Fruit fly (Drosophila melanogaster) whole organism, embryonic: ENCODE results near the gene idc.

Experiments used
- Atf-2 ChIP-seq: fragments of 200-800 bp; sonication (Bioruptor generic); optimal IDR thresholded peaks from 2 replicates; lab custom pipeline; 2016; ENCODE audit warnings: missing biosample characterization, missing genetic modification characterization
- BEAF-32 ChIP-seq: fragments of 200-800 bp; sonication (Bioruptor generic); optimal IDR thresholded peaks from 3 replicates; lab custom pipeline; 2017; ENCODE audit warnings: missing biosample characterization, missing genetic modification characterization, mild to moderate bottlenecking, moderate library complexity, missing genetic modification reagents
- Bteb2 ChIP-seq: fragments of 200-800 bp; sonication (Bioruptor generic); optimal IDR thresholded peaks from 2 replicates; lab custom pipeline; 2016; ENCODE audit warnings: missing biosample characterization, missing genetic modification characterization
- C15 ChIP-seq: fragments of 200-800 bp; sonication (Bioruptor generic); IDR thresholded peaks from 3 replicates; pipeline ENCODE4 v1.3.6; 2022; ENCODE audit warnings: missing biosample characterization, missing genetic modification characterization
- CG11560 ChIP-seq: fragments of 200-800 bp; sonication (Bioruptor generic); IDR thresholded peaks from 3 replicates; pipeline ENCODE4 v1.3.6; 2022; ENCODE audit warnings: missing biosample characterization, missing genetic modification characterization
- CG11695 ChIP-seq: fragments of 200-800 bp; sonication (Bioruptor generic); IDR thresholded peaks from 3 replicates; pipeline ENCODE4 v1.3.6; 2022; ENCODE audit warnings: missing biosample characterization, missing genetic modification characterization
- CG12155 ChIP-seq: fragments of 200-800 bp; sonication (Bioruptor generic); optimal IDR thresholded peaks from 3 replicates; lab custom pipeline; 2016; ENCODE audit warnings: missing biosample characterization, missing genetic modification characterization
- CG15514 ChIP-seq: fragments of 200-800 bp; sonication (Bioruptor generic); optimal IDR thresholded peaks from 3 replicates; lab custom pipeline; 2017; ENCODE audit warnings: missing biosample characterization, missing genetic modification characterization, mild to moderate bottlenecking, moderate library complexity, missing genetic modification reagents
- CG17186 ChIP-seq: fragments of 200-800 bp; sonication (Bioruptor generic); optimal IDR thresholded peaks from 3 replicates; lab custom pipeline; 2017; ENCODE audit warnings: missing biosample characterization, missing genetic modification reagents, missing genetic modification characterization
- CG17361 ChIP-seq: fragments of 200-800 bp; sonication (Bioruptor generic); IDR thresholded peaks from 3 replicates; pipeline ENCODE4 v1.3.6; 2022; ENCODE audit warnings: missing biosample characterization, missing genetic modification characterization
- CG17802 ChIP-seq: fragments of 200-800 bp; sonication (Bioruptor generic); optimal IDR thresholded peaks from 2 replicates; lab custom pipeline; 2018; ENCODE audit warnings: missing biosample characterization, mild to moderate bottlenecking, missing genetic modification characterization, moderate library complexity
- CG2678 ChIP-seq: fragments of 200-800 bp; sonication (Bioruptor generic); optimal IDR thresholded peaks from 3 replicates; lab custom pipeline; 2019; ENCODE audit warnings: missing biosample characterization, mild to moderate bottlenecking, missing genetic modification characterization, moderate library complexity
- CG30403 ChIP-seq: fragments of 200-800 bp; sonication (Bioruptor generic); optimal IDR thresholded peaks from 3 replicates; lab custom pipeline; 2016; ENCODE audit warnings: missing biosample characterization, missing genetic modification characterization
- CG31441 ChIP-seq: fragments of 200-800 bp; sonication (Bioruptor generic); IDR thresholded peaks from 2 replicates; pipeline ENCODE4 v1.3.6; 2022; ENCODE audit warnings: missing biosample characterization, missing genetic modification characterization
- CG4360 ChIP-seq: fragments of 200-800 bp; sonication (Bioruptor generic); IDR thresholded peaks from 2 replicates; pipeline ENCODE4 v1.3.6; 2022; ENCODE audit warnings: missing biosample characterization, missing genetic modification characterization
- CG5180 ChIP-seq: fragments of 200-800 bp; sonication (Bioruptor generic); optimal IDR thresholded peaks from 3 replicates; lab custom pipeline; 2017; ENCODE audit warnings: missing biosample characterization, missing genetic modification characterization, mild to moderate bottlenecking, moderate library complexity, missing genetic modification reagents
- CG6791 ChIP-seq: fragments of 200-800 bp; sonication (Bioruptor generic); IDR thresholded peaks from 3 replicates; pipeline ENCODE4 v1.3.6; 2022; ENCODE audit warnings: missing biosample characterization, missing genetic modification characterization; ENCODE audit not compliant: partially characterized antibody
- CG7372 ChIP-seq: fragments of 200-800 bp; sonication (Bioruptor generic); IDR thresholded peaks from 2 replicates; pipeline ENCODE4 v1.3.6; 2022; ENCODE audit warnings: missing biosample characterization, missing genetic modification characterization
- CG8359 ChIP-seq: fragments of 200-800 bp; sonication (Bioruptor generic); optimal IDR thresholded peaks from 2 replicates; lab custom pipeline; 2017; ENCODE audit warnings: missing biosample characterization, mild to moderate bottlenecking, missing genetic modification characterization, borderline replicate concordance
- CG8944 ChIP-seq: fragments of 200-800 bp; sonication (Bioruptor generic); optimal IDR thresholded peaks from 3 replicates; lab custom pipeline; 2016; ENCODE audit warnings: missing biosample characterization, missing genetic modification characterization
- CHES-1-like ChIP-seq: fragments of 200-800 bp; sonication (Bioruptor generic); optimal IDR thresholded peaks from 2 replicates; lab custom pipeline; 2016; ENCODE audit warnings: missing biosample characterization, missing genetic modification characterization
- Eip74EF ChIP-seq, 2 experiments: fragments of 200-800 bp in 1 of 2; fragments of >200 bp in 1 of 2; sonication (Bioruptor generic) in 1 of 2; optimal IDR thresholded peaks; 2 replicates each; lab custom pipeline; 2017 to 2019; ENCODE audit warnings: missing biosample characterization in 2 of 2, missing genetic modification characterization in 2 of 2, mild to moderate bottlenecking in 1 of 2, moderate library complexity in 1 of 2
- Hey ChIP-seq: fragments of 200-800 bp; sonication (Bioruptor generic); optimal IDR thresholded peaks from 3 replicates; lab custom pipeline; 2018; ENCODE audit warnings: missing biosample characterization, mild to moderate bottlenecking, missing genetic modification characterization
- MBD-R2 ChIP-seq: fragments of 200-800 bp; sonication (Bioruptor generic); IDR thresholded peaks from 2 replicates; pipeline ENCODE4 v1.3.6; 2022; ENCODE audit warnings: missing biosample characterization, missing genetic modification characterization
- Meics ChIP-seq: fragments of 200-800 bp; sonication (Bioruptor generic); optimal IDR thresholded peaks from 2 replicates; lab custom pipeline; 2017; ENCODE audit warnings: missing biosample characterization, mild to moderate bottlenecking, missing genetic modification characterization
- Mrtf ChIP-seq: fragments of 200-800 bp; sonication (Bioruptor generic); IDR thresholded peaks from 3 replicates; pipeline ENCODE4 v1.3.6; 2022; ENCODE audit warnings: missing biosample characterization, missing genetic modification characterization
- NfI ChIP-seq: fragments of 200-800 bp; sonication (Bioruptor generic); optimal IDR thresholded peaks from 3 replicates; lab custom pipeline; 2018; ENCODE audit warnings: missing biosample characterization, mild to moderate bottlenecking, missing genetic modification characterization, moderate library complexity
- Opbp ChIP-seq: fragments of 200-800 bp; sonication (Bioruptor generic); IDR thresholded peaks from 3 replicates; pipeline ENCODE4 v1.3.6; 2022; ENCODE audit warnings: missing biosample characterization, missing genetic modification characterization; ENCODE audit not compliant: partially characterized antibody
- Vsx1 ChIP-seq: fragments of 200-800 bp; sonication (Bioruptor generic); optimal IDR thresholded peaks from 2 replicates; lab custom pipeline; 2017; ENCODE audit warnings: missing biosample characterization, mild to moderate bottlenecking, missing genetic modification characterization, missing genetic modification reagents
- amos ChIP-seq: fragments of 200-800 bp; sonication (Bioruptor generic); IDR thresholded peaks from 2 replicates; pipeline ENCODE4 v1.3.6; 2022; ENCODE audit warnings: missing biosample characterization, missing genetic modification characterization; ENCODE audit not compliant: partially characterized antibody
- bigmax ChIP-seq: fragments of 200-800 bp; sonication (Bioruptor generic); optimal IDR thresholded peaks from 2 replicates; lab custom pipeline; 2018; ENCODE audit warnings: missing biosample characterization, mild to moderate bottlenecking, missing genetic modification characterization
- br ChIP-seq: fragments of >200 bp; optimal IDR thresholded peaks from 2 replicates; lab custom pipeline; 2017
- bsh ChIP-seq, 2 experiments: fragments of 200-800 bp; sonication (Bioruptor generic); optimal IDR thresholded peaks; 2 replicates each; lab custom pipeline; 2017 to 2018; ENCODE audit warnings: mild to moderate bottlenecking in 2 of 2, missing biosample characterization in 2 of 2, missing genetic modification characterization in 2 of 2, moderate library complexity in 1 of 2
- btn ChIP-seq: fragments of 200-800 bp; sonication (Bioruptor generic); optimal IDR thresholded peaks from 2 replicates; lab custom pipeline; 2016; ENCODE audit warnings: missing biosample characterization, missing genetic modification characterization
- croc ChIP-seq: fragments of 200-800 bp; sonication (Bioruptor generic); conservative IDR thresholded peaks from 3 replicates; pipeline ENCODE4 v1.3.6; 2022; ENCODE audit warnings: missing biosample characterization, missing genetic modification characterization
- crol ChIP-seq: fragments of 200-800 bp; sonication (Bioruptor generic); IDR thresholded peaks from 2 replicates; pipeline ENCODE4 v1.3.6; 2022; ENCODE audit warnings: missing biosample characterization, missing genetic modification characterization
- da ChIP-seq: fragments of 200-800 bp; sonication (Bioruptor generic); optimal IDR thresholded peaks from 2 replicates; lab custom pipeline; 2016; ENCODE audit warnings: missing biosample characterization, missing genetic modification characterization
- danr ChIP-seq: fragments of 200-800 bp; sonication (Bioruptor generic); IDR thresholded peaks from 2 replicates; pipeline ENCODE4 v1.3.6; 2022; ENCODE audit warnings: missing biosample characterization, missing genetic modification characterization
- dmrt99B ChIP-seq: fragments of 200-800 bp; sonication (Bioruptor generic); optimal IDR thresholded peaks from 2 replicates; lab custom pipeline; 2018; ENCODE audit warnings: missing biosample characterization, mild to moderate bottlenecking, missing genetic modification characterization, moderate library complexity
- ewg ChIP-seq: fragments of 200-800 bp; sonication (Bioruptor generic); optimal IDR thresholded peaks from 3 replicates; lab custom pipeline; 2017; ENCODE audit warnings: mild to moderate bottlenecking, missing biosample characterization, missing genetic modification reagents, missing genetic modification characterization
- ftz-f1 ChIP-seq: fragments of 200-800 bp; sonication (Bioruptor generic); optimal IDR thresholded peaks from 2 replicates; lab custom pipeline; 2016; ENCODE audit warnings: missing biosample characterization, missing genetic modification characterization
- gce ChIP-seq: fragments of 200-800 bp; sonication (Bioruptor generic); IDR thresholded peaks from 3 replicates; pipeline ENCODE4 v1.3.6; 2022; ENCODE audit warnings: missing biosample characterization, missing genetic modification characterization
- grn ChIP-seq: fragments of 200-800 bp; sonication (Bioruptor generic); optimal IDR thresholded peaks from 3 replicates; lab custom pipeline; 2017; ENCODE audit warnings: missing biosample characterization, missing genetic modification characterization
- gsb ChIP-seq: fragments of 200-800 bp; sonication (Bioruptor generic); IDR thresholded peaks from 2 replicates; pipeline ENCODE4 v1.3.6; 2022; ENCODE audit warnings: missing biosample characterization, missing genetic modification characterization
- kah ChIP-seq: fragments of 200-800 bp; sonication (Bioruptor generic); optimal IDR thresholded peaks from 2 replicates; lab custom pipeline; 2018; ENCODE audit warnings: missing biosample characterization, mild to moderate bottlenecking, missing genetic modification characterization
- kni ChIP-seq: fragments of 200-800 bp; sonication (Bioruptor generic); optimal IDR thresholded peaks from 3 replicates; lab custom pipeline; 2017; ENCODE audit warnings: mild to moderate bottlenecking, missing biosample characterization, missing genetic modification reagents, missing genetic modification characterization
- twi ChIP-seq: fragments of 200-800 bp; optimal IDR thresholded peaks from 2 replicates; lab custom pipeline; 2019; ENCODE audit warnings: missing biosample characterization, mild to moderate bottlenecking, missing genetic modification characterization, moderate library complexity
- tx ChIP-seq: fragments of 200-800 bp; sonication (Bioruptor generic); optimal IDR thresholded peaks from 2 replicates; lab custom pipeline; 2016; ENCODE audit warnings: missing biosample characterization, missing genetic modification characterization
- usp ChIP-seq: fragments of >200 bp; optimal IDR thresholded peaks from 2 replicates; lab custom pipeline; 2017; ENCODE audit warnings: missing biosample characterization, missing genetic modification characterization
- vvl ChIP-seq: fragments of 200-800 bp; sonication (Bioruptor generic); IDR thresholded peaks from 2 replicates; pipeline ENCODE4 v1.3.6; 2022; ENCODE audit warnings: missing biosample characterization, missing genetic modification characterization

Gene idc

dm6 chr3R:19998418-19998817 lies 33.2 kb upstream of the idc start (continued):
- peak; percentile 64 for TF ChIP-seq btn
- no peak for TF ChIP-seq bigmax (GFP tag; lab: Kevin White, UChicago)
- peak; percentile 75 for TF ChIP-seq croc (GFP tag; lab: Robert Waterston, UW)
- peak; percentile 20 for TF ChIP-seq CG15514 (GFP tag; lab: Kevin White, UChicago)
- no peak for TF ChIP-seq Opbp (GFP tag; lab: Robert Waterston, UW)
- no peak for TF ChIP-seq ftz-f1 (GFP tag; lab: Kevin White, UChicago)
- 0 out of 3 replicates have a peak, but pooled peaks have one; percentile 36 for TF ChIP-seq C15
- TF ChIP-seq CG6791 (GFP tag; lab: Robert Waterston, UW), result no peak
- TF ChIP-seq twi, result peak; percentile 14
- peak; percentile 89 for TF ChIP-seq vvl
- peak; percentile 47; the same call in 1 of the 2 replicates for TF ChIP-seq CG7372 (GFP tag; lab: Robert Waterston, UW)
- no peak for TF ChIP-seq br (lab: Kevin White, UChicago)
- TF ChIP-seq Hey, result no peak
- peak; percentile 55 to 93 for TF ChIP-seq bsh (GFP tag; optimal IDR thresholded peaks at IDR 0.05; lab: Kevin White, UChicago)
- peak; percentile 38; the same call in 1 of the 2 replicates for TF ChIP-seq danr (GFP tag; lab: Robert Waterston, UW)
- TF ChIP-seq NfI (GFP tag; lab: Kevin White, UChicago), result peak; percentile 62
- peak; percentile 73 for TF ChIP-seq CG2678 (tag; lab: Kevin White, UChicago)
- peak; percentile 65 for TF ChIP-seq CG17802 (tag; lab: Kevin White, UChicago)
- TF ChIP-seq BEAF-32 (GFP tag; lab: Kevin White, UChicago), result no peak
- TF ChIP-seq Meics, result peak; percentile 51
- TF ChIP-seq CG17361 (GFP tag; lab: Robert Waterston, UW), result peak; percentile 81
- peak; percentile 38 for TF ChIP-seq CG8359
- 0 out of 3 replicates have a peak, but pooled peaks have one; percentile 12 for TF ChIP-seq CG11695
- TF ChIP-seq CG12155 (GFP tag; lab: Kevin White, UChicago), result peak; percentile 52
- TF ChIP-seq gce (GFP tag; lab: Robert Waterston, UW), result 0 out of 3 replicates have a peak, but pooled peaks have one; percentile 46
- no peak for TF ChIP-seq amos (GFP tag; lab: Robert Waterston, UW)
- TF ChIP-seq MBD-R2, result no peak
- peak; percentile 59 for TF ChIP-seq Atf-2 (GFP tag; lab: Kevin White, UChicago)
- TF ChIP-seq CG30403 (GFP tag; lab: Kevin White, UChicago), result peak; percentile 77
- peak; percentile 77 for TF ChIP-seq CG31441 (GFP tag; lab: Robert Waterston, UW)
- peak; percentile 74 for TF ChIP-seq Mrtf (GFP tag; lab: Robert Waterston, UW)
- peak; percentile 57 for TF ChIP-seq CG17186 (GFP tag; lab: Kevin White, UChicago)
- TF ChIP-seq CG5180 (GFP tag; lab: Kevin White, UChicago), result peak; percentile 51
- TF ChIP-seq Bteb2, result peak; percentile 51
- TF ChIP-seq CG4360 (GFP tag; lab: Robert Waterston, UW), result peak; percentile 49
- TF ChIP-seq usp (GFP tag; lab: Kevin White, UChicago), result no peak
- TF ChIP-seq gsb (GFP tag; lab: Robert Waterston, UW), result peak; percentile 37; the same call in 1 of the 2 replicates
- peak; percentile 21 for TF ChIP-seq Vsx1 (GFP tag; lab: Kevin White, UChicago)
- TF ChIP-seq dmrt99B (tag; lab: Kevin White, UChicago), result peak; percentile 84
- peak; percentile 76 for TF ChIP-seq CG8944 (GFP tag; lab: Kevin White, UChicago)
- TF ChIP-seq da (GFP tag; lab: Kevin White, UChicago), result peak; percentile 27
- TF ChIP-seq Eip74EF (GFP tag; optimal IDR thresholded peaks at IDR 0.05; lab: Kevin White, UChicago), result peak in 1 of 2 experiments; percentile 17
- TF ChIP-seq tx (GFP tag; lab: Kevin White, UChicago), result peak; percentile 36
- peak; percentile 22 for TF ChIP-seq kah (GFP tag; lab: Kevin White, UChicago)
- TF ChIP-seq CG11560 (tag; lab: Robert Waterston, UW), result no peak
- peak; percentile 67 for TF ChIP-seq ewg (GFP tag; lab: Kevin White, UChicago)
- TF ChIP-seq CHES-1-like (GFP tag; lab: Kevin White, UChicago), result peak; percentile 71
- TF ChIP-seq kni (GFP tag; lab: Kevin White, UChicago), result peak; percentile 12
- peak; percentile 13; the same call in 1 of the 2 replicates for TF ChIP-seq crol (GFP tag; lab: Robert Waterston, UW)
- no peak for TF ChIP-seq grn (GFP tag; lab: Kevin White, UChicago)
